Worm (Caenorhabditis elegans) whole organism, L4 larva: ENCODE measurements around the gene F14H3.6.

Experiments used
- R02D3.7 ChIP-seq: fragments of 150-350 bp; sonication (generic microtip); optimal IDR thresholded peaks from 3 replicates; lab custom pipeline; 2014; ENCODE audit warnings: missing biosample characterization, missing genetic modification characterization
- T20F7.1 ChIP-seq: fragments of 200-800 bp; sonication (Bioruptor generic); optimal IDR thresholded peaks from 2 replicates; lab custom pipeline; 2018; ENCODE audit warnings: mild to moderate bottlenecking, missing genetic modification characterization, missing compliant biosample characterization
- Y105C5A.15 ChIP-seq: fragments of 200-800 bp; sonication (Bioruptor generic); IDR thresholded peaks from 2 replicates; pipeline ENCODE4 v1.3.6; 2022; ENCODE audit warnings: missing genetic modification characterization, missing compliant biosample characterization
- ZK337.2 ChIP-seq: fragments of 200-800 bp; sonication (Bioruptor generic); IDR thresholded peaks from 2 replicates; pipeline ENCODE4 v1.3.6; 2022; ENCODE audit warnings: missing genetic modification reagents, missing genetic modification characterization, missing compliant biosample characterization
- aha-1 ChIP-seq: fragments of 150-350 bp; peaks from one replicate; lab custom pipeline; 2014; ENCODE audit warnings: missing biosample characterization, missing genetic modification characterization
- ama-1 ChIP-seq: fragments of 150-350 bp; optimal IDR thresholded peaks from 2 replicates; lab custom pipeline; 2014; ENCODE audit warnings: inconsistent platforms, mixed read lengths
- attf-4 ChIP-seq: sonication (generic microtip); optimal IDR thresholded peaks from 3 replicates; lab custom pipeline; 2017; ENCODE audit warnings: missing biosample characterization, missing genetic modification characterization
- ceh-32 ChIP-seq: sonication (generic microtip); optimal IDR thresholded peaks from 2 replicates; lab custom pipeline; 2016; ENCODE audit warnings: mild to moderate bottlenecking, missing genetic modification characterization, missing compliant biosample characterization; ENCODE audit not compliant: poor library complexity
- dpl-1 ChIP-seq: fragments of 150-350 bp; optimal IDR thresholded peaks from 2 replicates; lab custom pipeline; 2014; ENCODE audit warnings: missing biosample characterization, missing genetic modification reagents, missing genetic modification characterization
- duxl-1 ChIP-seq: sonication (generic microtip); optimal IDR thresholded peaks from 2 replicates; lab custom pipeline; 2016; ENCODE audit warnings: mild to moderate bottlenecking, missing genetic modification characterization, moderate library complexity, missing compliant biosample characterization; ENCODE audit not compliant: poor library complexity
- hif-1 ChIP-seq, 2 experiments: sonication (generic microtip); optimal IDR thresholded peaks; 2 replicates each; lab custom pipeline; 2016 to 2017; ENCODE audit warnings: missing compliant biosample characterization in 2 of 2, missing genetic modification characterization in 2 of 2, missing genetic modification reagents in 2 of 2, missing genotype in 2 of 2, mild to moderate bottlenecking in 1 of 2
- hmg-1.1 ChIP-seq: fragments of 200-800 bp; sonication (Bioruptor generic); IDR thresholded peaks from 2 replicates; pipeline ENCODE4 v1.3.6; 2022; ENCODE audit warnings: missing genetic modification reagents, missing genetic modification characterization, missing compliant biosample characterization
- lim-7 ChIP-seq: fragments of 200-800 bp; sonication (Bioruptor generic); IDR thresholded peaks from 2 replicates; pipeline ENCODE4 v1.3.6; 2022; ENCODE audit warnings: missing genetic modification characterization, missing compliant biosample characterization
- lin-1 ChIP-seq: fragments of 200-800 bp; sonication (Bioruptor generic); IDR thresholded peaks from 2 replicates; pipeline ENCODE4 v1.3.6; 2022; ENCODE audit warnings: missing genetic modification reagents, missing genetic modification characterization, missing compliant biosample characterization
- lsy-2 ChIP-seq, 2 experiments: fragments of 150-350 bp in 1 of 2; sonication (generic microtip) in 1 of 2; optimal IDR thresholded peaks; 2 replicates each; lab custom pipeline; 2014 to 2017; ENCODE audit warnings: missing biosample characterization in 2 of 2, missing genetic modification characterization in 2 of 2
- madf-5 ChIP-seq, 2 experiments: fragments of 200-800 bp; sonication (Bioruptor generic); IDR thresholded peaks; 2 replicates each; pipeline ENCODE4 v1.3.6; 2022; ENCODE audit warnings: missing compliant biosample characterization in 2 of 2, missing genetic modification characterization in 2 of 2
- madf-9 ChIP-seq: fragments of 200-800 bp; sonication (Bioruptor generic); conservative IDR thresholded peaks from 2 replicates; pipeline ENCODE4 v1.3.6; 2022; ENCODE audit warnings: missing genetic modification reagents, missing genetic modification characterization, missing compliant biosample characterization
- mep-1 ChIP-seq: fragments of 150-350 bp; sonication (generic microtip); optimal IDR thresholded peaks from 3 replicates; lab custom pipeline; 2014; ENCODE audit warnings: missing biosample characterization, missing genetic modification characterization
- mes-2 ChIP-seq: sonication (generic microtip); optimal IDR thresholded peaks from 2 replicates; lab custom pipeline; 2016; ENCODE audit warnings: missing genotype, mild to moderate bottlenecking, missing genetic modification characterization, missing compliant biosample characterization; ENCODE audit not compliant: poor library complexity, severe bottlenecking
- mxl-2 ChIP-seq: fragments of 200-800 bp; sonication (Bioruptor generic); conservative IDR thresholded peaks from 2 replicates; pipeline ENCODE4 v1.3.6; 2022; ENCODE audit warnings: missing genetic modification reagents, missing genetic modification characterization, missing compliant biosample characterization
- mxl-3 ChIP-seq: fragments of 200-800 bp; sonication (Bioruptor generic); optimal IDR thresholded peaks from 2 replicates; lab custom pipeline; 2018; ENCODE audit warnings: mild to moderate bottlenecking, missing genetic modification characterization, missing compliant biosample characterization
- nhr-237 ChIP-seq: sonication (generic microtip); optimal IDR thresholded peaks from 2 replicates; lab custom pipeline; 2017; ENCODE audit warnings: missing biosample characterization, missing genetic modification characterization
- nhr-25 ChIP-seq: sonication (generic microtip); optimal IDR thresholded peaks from 2 replicates; lab custom pipeline; 2017; ENCODE audit warnings: missing genetic modification characterization, mild to moderate bottlenecking, missing compliant biosample characterization, antibody characterized with exemption, moderate library complexity, borderline replicate concordance; ENCODE audit not compliant: insufficient read depth
- pha-4 ChIP-seq, 2 experiments: fragments of 150-350 bp in 1 of 2; fragments of 200-800 bp in 1 of 2; sonication (Bioruptor generic) in 1 of 2; IDR thresholded peaks in 1 of 2; optimal IDR thresholded peaks in 1 of 2; 2 replicates each; pipeline versions ENCODE4 v1.3.6 to Lab custom; 2014 to 2022; ENCODE audit warnings: missing genetic modification characterization in 2 of 2, missing genetic modification reagents in 2 of 2, missing biosample characterization in 1 of 2, missing compliant biosample characterization in 1 of 2
- php-3 ChIP-seq: fragments of 200-800 bp; sonication (Bioruptor generic); IDR thresholded peaks from 2 replicates; pipeline ENCODE4 v1.3.6; 2022; ENCODE audit warnings: missing genetic modification reagents, missing genetic modification characterization, missing compliant biosample characterization
- rbr-2 ChIP-seq: sonication (generic microtip); optimal IDR thresholded peaks from 2 replicates; lab custom pipeline; 2016; ENCODE audit warnings: missing genotype, missing genetic modification characterization, missing compliant biosample characterization
- set-16 ChIP-seq: fragments of 200-800 bp; sonication (Bioruptor generic); IDR thresholded peaks from 2 replicates; pipeline ENCODE4 v1.3.6; 2022; ENCODE audit warnings: missing genetic modification reagents, missing genetic modification characterization, missing compliant biosample characterization
- snpc-1.2 ChIP-seq: fragments of 200-800 bp; sonication (Bioruptor generic); IDR thresholded peaks from 2 replicates; pipeline ENCODE4 v1.3.6; 2022; ENCODE audit warnings: missing genetic modification reagents, missing genetic modification characterization, missing compliant biosample characterization
- snpc-4 ChIP-seq: fragments of 150-350 bp; optimal IDR thresholded peaks from 2 replicates; lab custom pipeline; 2014; ENCODE audit warnings: missing biosample characterization, missing genetic modification characterization
- spr-1 ChIP-seq: sonication (generic microtip); optimal IDR thresholded peaks from 2 replicates; lab custom pipeline; 2016; ENCODE audit warnings: mild to moderate bottlenecking, missing genetic modification characterization, missing compliant biosample characterization
- unc-130 ChIP-seq: sonication (generic microtip); optimal IDR thresholded peaks from 2 replicates; lab custom pipeline; 2016; ENCODE audit warnings: missing genetic modification reagents, missing genetic modification characterization, missing compliant biosample characterization
- unc-62 ChIP-seq, 3 experiments: fragments of 150-350 bp in 1 of 3; sonication (generic microtip); optimal IDR thresholded peaks in 2 of 3; peaks in 1 of 3; 1 replicate in 1 of 3; 2 replicates in 2 of 3; lab custom pipeline; 2014 to 2017; ENCODE audit warnings: missing biosample characterization in 3 of 3, missing genetic modification characterization in 3 of 3, missing genetic modification reagents in 3 of 3, missing genotype in 1 of 3
- zip-11 ChIP-seq: fragments of 200-800 bp; sonication (Bioruptor generic); IDR thresholded peaks from 2 replicates; pipeline ENCODE4 v1.3.6; 2022; ENCODE audit warnings: missing genetic modification characterization, missing compliant biosample characterization
- zip-2 ChIP-seq: fragments of 150-350 bp; optimal IDR thresholded peaks from 2 replicates; lab custom pipeline; 2014; ENCODE audit warnings: missing biosample characterization, missing genetic modification characterization

F14H3.6 gene

ce11 chrV:16023559-16023958, 35.1 kb downstream of the F14H3.6 start:
- TF ChIP-seq madf-5 (GFP tag; IDR thresholded peaks at IDR 0.05; lab: Robert Waterston, UW) (no peak), Y105C5A.15 (GFP tag; lab: Robert Waterston, UW) (no peak), snpc-4 (no peak), nhr-25 (no peak), set-16 (peak; percentile 51)

ce11 chrV:16023051-16023450, 35.6 kb downstream of the F14H3.6 start, which contains the start of gene cwc-15:
Gene cwc-15, plus strand, starts transcription at chrV:16023351.
- no peak for TF ChIP-seq zip-2 (tag; lab: Kevin White, UChicago)

- TF ChIP-seq mxl-2 (GFP tag; lab: Robert Waterston, UW) (no peak), duxl-1 (tag; lab: Kevin White, UChicago) (peak; percentile 10), dpl-1 (GFP tag; lab: Kevin White, UChicago) (peak; percentile 88), mes-2 (tag; lab: Kevin White, UChicago) (peak; percentile 97), unc-130 (peak; percentile 63), hif-1 (tag; optimal IDR thresholded peaks at IDR 0.05; lab: Kevin White, UChicago) (peak in 1 of 2 experiments; percentile 77), ZK337.2 (GFP tag; lab: Robert Waterston, UW) (0 out of 2 replicates have a peak, but pooled peaks have one; percentile 18), ama-1 (lab: Kevin White, UChicago) (no peak)
Observed at ce11 chrV:16022600-16022999, 36.1 kb downstream of the F14H3.6 start.

- peak; percentile 38 for TF ChIP-seq aha-1
- TF ChIP-seq R02D3.7 (tag; lab: Kevin White, UChicago): no peak
- TF ChIP-seq, all 104 proteins: peak for 1
Observed at ce11 chrV:16020042-16020441, 38.7 kb downstream of the F14H3.6 start, which contains the start of gene srx-44. Gene srx-44, plus strand, starts transcription at chrV:16020342.

ce11 chrV:16017671-16018070, 41.0 kb downstream of the F14H3.6 start, which contains the start of gene srx-43:
Gene srx-43, plus strand, starts transcription at chrV:16017971.
- TF ChIP-seq unc-62 (GFP tag; optimal IDR thresholded peaks at IDR 0.05 in 1 of 2; lab: Kevin White, UChicago) (peak in 1 of 2 experiments; percentile 74), unc-62 (tag; optimal IDR thresholded peaks at IDR 0.05; lab: Kevin White, UChicago) (no peak), duxl-1 (tag; lab: Kevin White, UChicago) (no peak), mxl-3 (no peak)

- no peak for TF ChIP-seq zip-11 (GFP tag; lab: Robert Waterston, UW)
- TF ChIP-seq aha-1: peak; percentile 54
- TF ChIP-seq, all 104 proteins: peak for 1
Observed at ce11 chrV:16016977-16017376, 41.7 kb downstream of the F14H3.6 start.

ce11 chrV:16015652-16016051, 43.0 kb downstream of the F14H3.6 start, which contains the start of gene str-232:
Gene str-232, minus strand, starts transcription at chrV:16015752.
- no peak for TF ChIP-seq snpc-1.2 (GFP tag; lab: Robert Waterston, UW)
- TF ChIP-seq nhr-237 (tag; lab: Kevin White, UChicago): no peak
- TF ChIP-seq mep-1 (tag; lab: Kevin White, UChicago): no peak
- TF ChIP-seq mxl-3: no peak
- no peak for TF ChIP-seq aha-1
- no peak for TF ChIP-seq set-16
- no peak for TF ChIP-seq snpc-4
- TF ChIP-seq ZK337.2 (GFP tag; lab: Robert Waterston, UW): no peak
- TF ChIP-seq ceh-32 (tag; lab: Kevin White, UChicago): no peak

ce11 chrV:16009564-16009963, 49.1 kb downstream of the F14H3.6 start, which contains the start of gene str-233:
Gene str-233, minus strand, starts transcription at chrV:16009664.
- TF ChIP-seq lin-1: no peak
- no peak for TF ChIP-seq rbr-2 (tag; lab: Kevin White, UChicago)
- no peak for TF ChIP-seq hmg-1.1 (GFP tag; lab: Robert Waterston, UW)
- TF ChIP-seq zip-2 (tag; lab: Kevin White, UChicago): no peak
- TF ChIP-seq lsy-2 (tag; optimal IDR thresholded peaks at IDR 0.05; lab: Kevin White, UChicago): no peak
- no peak for TF ChIP-seq pha-4 (GFP tag; IDR thresholded peaks at IDR 0.05; lab: Robert Waterston, UW)
- no peak for TF ChIP-seq pha-4 (tag; optimal IDR thresholded peaks at IDR 0.05; lab: Kevin White, UChicago)
- no peak for TF ChIP-seq T20F7.1 (GFP tag; lab: Kevin White, UChicago)
- TF ChIP-seq madf-9 (GFP tag; lab: Robert Waterston, UW): no peak
- no peak for TF ChIP-seq ama-1 (lab: Kevin White, UChicago)
- TF ChIP-seq attf-4 (tag; lab: Kevin White, UChicago): no peak
- no peak for TF ChIP-seq php-3 (GFP tag; lab: Robert Waterston, UW)
- no peak for TF ChIP-seq spr-1 (tag; lab: Kevin White, UChicago)
- TF ChIP-seq lim-7 (GFP tag; lab: Robert Waterston, UW): no peak
- TF ChIP-seq ZK337.2 (GFP tag; lab: Robert Waterston, UW): no peak
- TF ChIP-seq set-16: no peak
